Worm (Caenorhabditis elegans) whole organism, L4 larva: ENCODE measurements around the gene nstp-5.

Experiments
- Y105C5A.15 ChIP-seq: fragments of 200-800 bp; sonication (Bioruptor generic); IDR thresholded peaks from 2 replicates; pipeline ENCODE4 v1.3.6; 2022; ENCODE audit warnings: missing genetic modification characterization, missing compliant biosample characterization
- ZK546.5 ChIP-seq, 2 experiments: sonication (generic microtip); optimal IDR thresholded peaks; 2 replicates each; lab custom pipeline; 2017; ENCODE audit warnings: missing biosample characterization in 2 of 2, missing genetic modification characterization in 2 of 2
- arid-1 ChIP-seq: fragments of 200-800 bp; sonication (Bioruptor generic); conservative IDR thresholded peaks from 2 replicates; pipeline ENCODE4 v1.3.6; 2022; ENCODE audit warnings: missing genetic modification reagents, missing genetic modification characterization, missing compliant biosample characterization
- ces-1 ChIP-seq: fragments of 150-350 bp; sonication (generic microtip); optimal IDR thresholded peaks from 4 replicates; lab custom pipeline; 2014; ENCODE audit warnings: missing biosample characterization, missing genetic modification reagents, missing genetic modification characterization
- lin-15B ChIP-seq: fragments of 150-350 bp; sonication (generic microtip); optimal IDR thresholded peaks from 3 replicates; lab custom pipeline; 2014; ENCODE audit warnings: missing biosample characterization, missing genetic modification characterization
- lin-38 ChIP-seq: fragments of 200-800 bp; sonication (Bioruptor generic); IDR thresholded peaks from 2 replicates; pipeline ENCODE4 v1.3.6; 2022; ENCODE audit warnings: missing genetic modification reagents, missing genetic modification characterization, missing compliant biosample characterization
- snpc-4 ChIP-seq: fragments of 150-350 bp; optimal IDR thresholded peaks from 2 replicates; lab custom pipeline; 2014; ENCODE audit warnings: missing biosample characterization, missing genetic modification characterization
- unc-39 ChIP-seq: sonication (generic microtip); optimal IDR thresholded peaks from 2 replicates; lab custom pipeline; 2017; ENCODE audit warnings: missing biosample characterization, missing genetic modification characterization
- zag-1 ChIP-seq: fragments of 150-350 bp; optimal IDR thresholded peaks from 2 replicates; lab custom pipeline; 2014; ENCODE audit warnings: missing biosample characterization, missing genetic modification characterization
- zip-2 ChIP-seq: fragments of 150-350 bp; optimal IDR thresholded peaks from 2 replicates; lab custom pipeline; 2014; ENCODE audit warnings: missing biosample characterization, missing genetic modification characterization
- ztf-11 ChIP-seq: fragments of 150-350 bp; optimal IDR thresholded peaks from 2 replicates; lab custom pipeline; 2014; ENCODE audit warnings: missing biosample characterization, missing genetic modification characterization

DNA sequence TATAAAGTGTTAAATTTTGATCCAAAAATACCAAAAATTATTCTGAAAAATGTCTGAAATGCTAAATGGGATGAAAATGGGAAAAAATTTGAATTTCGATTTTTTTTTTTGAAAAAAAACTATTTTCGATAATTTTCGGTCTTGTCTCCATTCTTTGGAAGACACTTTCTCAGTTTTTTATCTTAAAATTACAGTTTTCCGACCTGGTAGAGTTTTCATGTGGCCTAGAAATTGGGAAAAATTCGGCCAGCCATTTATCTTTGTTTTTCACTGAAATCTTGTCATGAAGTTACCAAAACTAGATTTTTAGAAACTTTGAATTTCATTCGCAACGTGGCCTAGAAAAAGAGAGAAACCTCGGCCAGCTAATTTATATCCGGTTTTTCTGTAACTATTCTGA lies 14.5 kb upstream of the nstp-5 start:
- TF ChIP-seq snpc-4 (tag; lab: Kevin White, UChicago) (no peak), zag-1 (tag; lab: Kevin White, UChicago) (no peak), lin-38 (GFP tag; lab: Robert Waterston, UW) (no peak), unc-39 (tag; lab: Kevin White, UChicago) (no peak), zip-2 (tag; lab: Kevin White, UChicago) (no peak), ces-1 (GFP tag; lab: Kevin White, UChicago) (no peak), lin-15B (tag; lab: Kevin White, UChicago) (no peak), ZK546.5 (tag; optimal IDR thresholded peaks at IDR 0.05; lab: Kevin White, UChicago) (no peak), arid-1 (no peak), ztf-11 (tag; lab: Kevin White, UChicago) (no peak), Y105C5A.15 (no peak)
